Worm (Caenorhabditis elegans): ENCODE data around the gene K02B2.6.
A peak's percentile ranks its signal among the peaks of the same experiment; 100 is the strongest.

The K02B2.6 gene

ce11 chrIV:5946602-5947444 is 15.2 kb downstream of the K02B2.6 start, which contains the start of gene inx-7 (continued):
- TF ChIP-seq madf-3 (GFP tag; IDR thresholded peaks at IDR 0.05) (peak; percentile 75; the same call in 1 of the 2 replicates), egl-44 (GFP tag; IDR thresholded peaks at IDR 0.05) (no peak), akir-1 (GFP tag; optimal IDR thresholded peaks at IDR 0.05) (no peak), F55B11.4 (tag; optimal IDR thresholded peaks at IDR 0.05; ENCODE audit: borderline replicate concordance, insufficient read depth) (no peak), xnd-1 (tag; optimal IDR thresholded peaks at IDR 0.05) (peak; percentile 44), nhr-80 (tag; optimal IDR thresholded peaks at IDR 0.05) (no peak), sea-2 (GFP tag; IDR thresholded peaks at IDR 0.05) (no peak), ztf-25 (GFP tag; IDR thresholded peaks at IDR 0.05) (no peak), T07F8.4 (tag; optimal IDR thresholded peaks at IDR 0.05) (no peak), C06A6.2 (GFP tag; conservative IDR thresholded peaks at IDR 0.05) (no peak), hmg-20 (GFP tag; IDR thresholded peaks at IDR 0.05) (0 out of 2 replicates have a peak, but pooled peaks have one; percentile 19), gei-17 (GFP tag; optimal IDR thresholded peaks at IDR 0.05) (no peak), C17E4.6 (GFP tag; IDR thresholded peaks at IDR 0.05) (0 out of 2 replicates have a peak, but pooled peaks have one; percentile 8), hmg-1.2 (GFP tag; IDR thresholded peaks at IDR 0.05) (peak; percentile 62), tbp1 (GFP tag; optimal IDR thresholded peaks at IDR 0.05) (peak; percentile 50), lir-1 (GFP tag; conservative IDR thresholded peaks at IDR 0.05) (no peak), cebp-2 (GFP tag; IDR thresholded peaks at IDR 0.05) (no peak), ZK185.1 (tag; optimal IDR thresholded peaks at IDR 0.05; ENCODE audit: poor library complexity, severe bottlenecking) (no peak), hrde-1 (tag; optimal IDR thresholded peaks at IDR 0.05; ENCODE audit: borderline replicate concordance) (peak; percentile 55), ceh-40 (GFP tag; IDR thresholded peaks at IDR 0.05) (0 out of 2 replicates have a peak, but pooled peaks have one; percentile 13), ccch-3 (GFP tag; optimal IDR thresholded peaks at IDR 0.05) (no peak), F10E7.11 (tag; optimal IDR thresholded peaks at IDR 0.05) (peak; percentile 70), F37B4.10 (GFP tag; IDR thresholded peaks at IDR 0.05) (no peak), F49E8.2 (tag; optimal IDR thresholded peaks at IDR 0.05; ENCODE audit: insufficient read depth) (peak; percentile 91), Y53G8AR.9 (GFP tag; conservative IDR thresholded peaks at IDR 0.05) (peak; percentile 90), chd-7 (tag; optimal IDR thresholded peaks at IDR 0.05) (peak; percentile 7), ekl-4 (GFP tag; IDR thresholded peaks at IDR 0.05) (peak; percentile 85), rec-8 (tag; optimal IDR thresholded peaks at IDR 0.05) (peak in 1 of 2 experiments; percentile 52), B0035.1 (tag; optimal IDR thresholded peaks at IDR 0.05) (no peak), Y56A3A.18 (GFP tag; IDR thresholded peaks at IDR 0.05) (peak; percentile 22; the same call in 1 of the 2 replicates), repo-1 (tag; optimal IDR thresholded peaks at IDR 0.05) (no peak), Y67H2A.10 (GFP tag; conservative IDR thresholded peaks at IDR 0.05) (no peak), zfh-2 (GFP tag; conservative IDR thresholded peaks at IDR 0.05) (no peak; the same call in 1 of the 2 replicates), nhr-120 (GFP tag; IDR thresholded peaks at IDR 0.05) (0 out of 2 replicates have a peak, but pooled peaks have one; percentile 61), athp-1 (tag; optimal IDR thresholded peaks at IDR 0.05) (peak; percentile 62), fkh-3 (tag; optimal IDR thresholded peaks at IDR 0.05) (no peak), lsl-1 (GFP tag; optimal IDR thresholded peaks at IDR 0.05) (peak; percentile 44), ceh-91 (GFP tag; IDR thresholded peaks at IDR 0.05) (no peak), hlh-26 (GFP tag; conservative IDR thresholded peaks at IDR 0.05) (no peak), bed-2 (GFP tag; IDR thresholded peaks at IDR 0.05) (no peak), D2030.7 (GFP tag; IDR thresholded peaks at IDR 0.05) (peak; percentile 49; the same call in 1 of the 2 replicates), sptf-2 (GFP tag; optimal IDR thresholded peaks at IDR 0.05) (peak; percentile 57), Y79H2A.3 (GFP tag; conservative IDR thresholded peaks at IDR 0.05) (no peak), ztf-18 (tag; optimal IDR thresholded peaks at IDR 0.05) (no peak), unc-130 (GFP tag; optimal IDR thresholded peaks at IDR 0.05) (peak; percentile 48), ceh-79 (tag; optimal IDR thresholded peaks at IDR 0.05) (peak; percentile 36)
